Worm (Caenorhabditis elegans) whole organism, L4 larva: ENCODE results near the gene B0348.1.

Source experiments
- F10B5.3 ChIP-seq: sonication (generic microtip); optimal IDR thresholded peaks from 2 replicates; lab custom pipeline; 2016; ENCODE audit warnings: mild to moderate bottlenecking, missing genetic modification characterization, missing compliant biosample characterization
- F26F4.8 ChIP-seq: fragments of 200-800 bp; sonication (Bioruptor generic); conservative IDR thresholded peaks from 2 replicates; pipeline ENCODE4 v1.3.6; 2022; ENCODE audit warnings: missing genetic modification characterization, missing compliant biosample characterization
- T20F7.1 ChIP-seq: fragments of 200-800 bp; sonication (Bioruptor generic); optimal IDR thresholded peaks from 2 replicates; lab custom pipeline; 2018; ENCODE audit warnings: mild to moderate bottlenecking, missing genetic modification characterization, missing compliant biosample characterization
- Y105C5A.15 ChIP-seq: fragments of 200-800 bp; sonication (Bioruptor generic); IDR thresholded peaks from 2 replicates; pipeline ENCODE4 v1.3.6; 2022; ENCODE audit warnings: missing genetic modification characterization, missing compliant biosample characterization
- Y5F2A.4 ChIP-seq: fragments of 200-800 bp; sonication (Bioruptor generic); optimal IDR thresholded peaks from 2 replicates; lab custom pipeline; 2018; ENCODE audit warnings: mild to moderate bottlenecking, missing genetic modification characterization, missing compliant biosample characterization
- aha-1 ChIP-seq: fragments of 150-350 bp; peaks from one replicate; lab custom pipeline; 2014; ENCODE audit warnings: missing biosample characterization, missing genetic modification characterization
- ceh-62 ChIP-seq: sonication (generic microtip); optimal IDR thresholded peaks from 2 replicates; lab custom pipeline; 2017; ENCODE audit warnings: missing biosample characterization, missing genetic modification characterization
- ctbp-1 ChIP-seq: fragments of 200-800 bp; sonication (Bioruptor generic); IDR thresholded peaks from 2 replicates; pipeline ENCODE4 v1.3.6; 2022; ENCODE audit warnings: missing genetic modification reagents, missing genetic modification characterization, missing compliant biosample characterization
- daf-12 ChIP-seq: fragments of 150-350 bp; optimal IDR thresholded peaks from 2 replicates; lab custom pipeline; 2014; ENCODE audit warnings: missing biosample characterization, missing genetic modification reagents, missing genetic modification characterization
- daf-16 ChIP-seq, 3 experiments: sonication (generic microtip); optimal IDR thresholded peaks; 2 replicates each; lab custom pipeline; 2016 to 2017; ENCODE audit warnings: missing genetic modification characterization in 3 of 3, missing genetic modification reagents in 3 of 3, mild to moderate bottlenecking in 2 of 3, missing compliant biosample characterization in 2 of 3, missing biosample characterization in 1 of 3, moderate library complexity in 1 of 3
- daf-19 ChIP-seq: fragments of 200-800 bp; sonication (Bioruptor generic); conservative IDR thresholded peaks from 2 replicates; pipeline ENCODE4 v1.3.6; 2022; ENCODE audit warnings: missing genetic modification characterization, missing compliant biosample characterization
- daf-8 ChIP-seq: fragments of 200-800 bp; sonication (Bioruptor generic); IDR thresholded peaks from 2 replicates; pipeline ENCODE4 v1.3.6; 2022; ENCODE audit warnings: missing genetic modification characterization, missing compliant biosample characterization
- duxl-1 ChIP-seq: sonication (generic microtip); optimal IDR thresholded peaks from 2 replicates; lab custom pipeline; 2016; ENCODE audit warnings: mild to moderate bottlenecking, missing genetic modification characterization, moderate library complexity, missing compliant biosample characterization; ENCODE audit not compliant: poor library complexity
- egl-43 ChIP-seq: fragments of 200-800 bp; sonication (Bioruptor generic); IDR thresholded peaks from 2 replicates; pipeline ENCODE4 v1.3.6; 2022; ENCODE audit warnings: missing genetic modification reagents, missing genetic modification characterization, missing compliant biosample characterization
- hlh-30 ChIP-seq: sonication (generic microtip); optimal IDR thresholded peaks from 2 replicates; lab custom pipeline; 2017; ENCODE audit warnings: antibody characterized with exemption, mild to moderate bottlenecking, missing genetic modification characterization, missing compliant biosample characterization; ENCODE audit not compliant: insufficient read depth
- lin-29 ChIP-seq: fragments of 200-800 bp; sonication (Bioruptor generic); IDR thresholded peaks from 2 replicates; pipeline ENCODE4 v1.3.6; 2022; ENCODE audit warnings: missing genetic modification reagents, missing genetic modification characterization, missing compliant biosample characterization
- lin-38 ChIP-seq: fragments of 200-800 bp; sonication (Bioruptor generic); IDR thresholded peaks from 2 replicates; pipeline ENCODE4 v1.3.6; 2022; ENCODE audit warnings: missing genetic modification reagents, missing genetic modification characterization, missing compliant biosample characterization
- lsy-2 ChIP-seq, 2 experiments: fragments of 150-350 bp in 1 of 2; sonication (generic microtip) in 1 of 2; optimal IDR thresholded peaks; 2 replicates each; lab custom pipeline; 2014 to 2017; ENCODE audit warnings: missing biosample characterization in 2 of 2, missing genetic modification characterization in 2 of 2
- mep-1 ChIP-seq: fragments of 150-350 bp; sonication (generic microtip); optimal IDR thresholded peaks from 3 replicates; lab custom pipeline; 2014; ENCODE audit warnings: missing biosample characterization, missing genetic modification characterization
- mxl-2 ChIP-seq: fragments of 200-800 bp; sonication (Bioruptor generic); conservative IDR thresholded peaks from 2 replicates; pipeline ENCODE4 v1.3.6; 2022; ENCODE audit warnings: missing genetic modification reagents, missing genetic modification characterization, missing compliant biosample characterization
- nhr-10 ChIP-seq: fragments of 150-350 bp; optimal IDR thresholded peaks from 2 replicates; lab custom pipeline; 2014; ENCODE audit warnings: missing biosample characterization, missing genetic modification characterization
- nhr-11 ChIP-seq: fragments of 150-350 bp; optimal IDR thresholded peaks from 2 replicates; lab custom pipeline; 2014; ENCODE audit warnings: missing biosample characterization, missing genetic modification characterization
- nhr-25 ChIP-seq: sonication (generic microtip); optimal IDR thresholded peaks from 2 replicates; lab custom pipeline; 2017; ENCODE audit warnings: missing genetic modification characterization, mild to moderate bottlenecking, missing compliant biosample characterization, antibody characterized with exemption, moderate library complexity, borderline replicate concordance; ENCODE audit not compliant: insufficient read depth
- nhr-28 ChIP-seq: fragments of 150-350 bp; optimal IDR thresholded peaks from 2 replicates; lab custom pipeline; 2014; ENCODE audit warnings: missing biosample characterization, missing genetic modification characterization
- nhr-77 ChIP-seq: fragments of 150-350 bp; optimal IDR thresholded peaks from 2 replicates; lab custom pipeline; 2014; ENCODE audit warnings: missing biosample characterization, missing genetic modification characterization
- pha-4 ChIP-seq, 2 experiments: fragments of 150-350 bp in 1 of 2; fragments of 200-800 bp in 1 of 2; sonication (Bioruptor generic) in 1 of 2; IDR thresholded peaks in 1 of 2; optimal IDR thresholded peaks in 1 of 2; 2 replicates each; pipeline versions ENCODE4 v1.3.6 to Lab custom; 2014 to 2022; ENCODE audit warnings: missing genetic modification characterization in 2 of 2, missing genetic modification reagents in 2 of 2, missing biosample characterization in 1 of 2, missing compliant biosample characterization in 1 of 2
- sdz-12 ChIP-seq: fragments of 200-800 bp; sonication (Bioruptor generic); optimal IDR thresholded peaks from 2 replicates; lab custom pipeline; 2018; ENCODE audit warnings: mild to moderate bottlenecking, missing genetic modification characterization, missing compliant biosample characterization
- set-16 ChIP-seq: fragments of 200-800 bp; sonication (Bioruptor generic); IDR thresholded peaks from 2 replicates; pipeline ENCODE4 v1.3.6; 2022; ENCODE audit warnings: missing genetic modification reagents, missing genetic modification characterization, missing compliant biosample characterization
- skn-1 ChIP-seq: fragments of 150-350 bp; optimal IDR thresholded peaks from 2 replicates; lab custom pipeline; 2014; ENCODE audit warnings: missing biosample characterization, missing genetic modification characterization
- snpc-1.2 ChIP-seq: fragments of 200-800 bp; sonication (Bioruptor generic); IDR thresholded peaks from 2 replicates; pipeline ENCODE4 v1.3.6; 2022; ENCODE audit warnings: missing genetic modification reagents, missing genetic modification characterization, missing compliant biosample characterization
- spr-3 ChIP-seq: fragments of 200-800 bp; sonication (Bioruptor generic); optimal IDR thresholded peaks from 2 replicates; lab custom pipeline; 2018; ENCODE audit warnings: mild to moderate bottlenecking, missing genetic modification characterization, missing compliant biosample characterization
- tag-97 ChIP-seq: fragments of 200-800 bp; sonication (Bioruptor generic); IDR thresholded peaks from 2 replicates; pipeline ENCODE4 v1.3.6; 2022; ENCODE audit warnings: missing genetic modification characterization, missing compliant biosample characterization
- unc-130 ChIP-seq: sonication (generic microtip); optimal IDR thresholded peaks from 2 replicates; lab custom pipeline; 2016; ENCODE audit warnings: missing genetic modification reagents, missing genetic modification characterization, missing compliant biosample characterization
- unc-62 ChIP-seq, 3 experiments: fragments of 150-350 bp in 1 of 3; sonication (generic microtip); optimal IDR thresholded peaks in 2 of 3; peaks in 1 of 3; 1 replicate in 1 of 3; 2 replicates in 2 of 3; lab custom pipeline; 2014 to 2017; ENCODE audit warnings: missing biosample characterization in 3 of 3, missing genetic modification characterization in 3 of 3, missing genetic modification reagents in 3 of 3, missing genotype in 1 of 3
- zip-11 ChIP-seq: fragments of 200-800 bp; sonication (Bioruptor generic); IDR thresholded peaks from 2 replicates; pipeline ENCODE4 v1.3.6; 2022; ENCODE audit warnings: missing genetic modification characterization, missing compliant biosample characterization
- zip-2 ChIP-seq: fragments of 150-350 bp; optimal IDR thresholded peaks from 2 replicates; lab custom pipeline; 2014; ENCODE audit warnings: missing biosample characterization, missing genetic modification characterization

B0348.1 gene

DNA sequence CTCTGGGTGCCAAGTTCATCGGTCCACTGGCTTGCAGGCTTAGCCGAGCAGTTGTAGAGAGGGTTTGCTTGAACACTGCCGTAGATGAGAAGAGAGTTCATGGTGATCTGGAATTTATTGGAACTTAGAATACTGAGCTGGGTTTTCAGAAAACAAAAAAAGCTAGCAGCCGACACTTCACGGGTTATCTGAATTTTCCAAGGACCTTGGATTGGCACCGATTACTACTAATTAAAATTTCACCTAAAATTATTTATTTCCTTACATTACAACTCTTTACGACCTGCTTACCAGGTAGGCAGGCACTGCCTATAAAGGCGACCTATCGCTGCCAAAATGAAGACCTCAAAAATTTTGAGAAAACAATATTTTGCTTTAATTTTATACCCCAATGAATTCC, 7.2 kb downstream of the B0348.1 start, which contains the start of gene srt-52:
Gene srt-52 (minus strand): TSS at position 101 of the 400 bp plus-strand sequence.
- TF ChIP-seq zip-11 (GFP tag; lab: Robert Waterston, UW), result no peak
- TF ChIP-seq nhr-11, result no peak
- no peak for TF ChIP-seq unc-62 (GFP tag; optimal IDR thresholded peaks at IDR 0.05 in 1 of 2; lab: Kevin White, UChicago)
- no peak for TF ChIP-seq unc-62 (tag; optimal IDR thresholded peaks at IDR 0.05; lab: Kevin White, UChicago)
- TF ChIP-seq ceh-62 (tag; lab: Kevin White, UChicago), result no peak

DNA sequence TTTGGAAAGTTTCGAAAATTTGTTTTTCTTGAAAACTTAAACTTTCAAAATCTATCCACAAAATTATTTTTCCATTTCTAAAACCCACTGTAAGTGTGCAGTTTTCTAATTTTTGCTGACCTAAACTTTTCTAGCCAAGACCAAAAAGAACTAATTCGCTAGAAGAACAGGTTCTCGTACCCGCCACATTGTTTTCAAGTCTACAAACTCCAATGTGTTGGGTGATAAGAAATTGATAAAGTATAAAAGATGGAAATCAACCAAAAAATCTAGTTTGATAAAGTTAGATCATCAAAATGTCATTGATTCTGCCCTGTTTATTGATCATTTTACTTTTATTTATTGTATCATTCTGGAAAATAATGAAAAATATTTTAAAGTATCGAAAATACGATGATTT, 10.2 kb downstream of the B0348.1 start, which contains the start of gene cyp-29A3:
Gene cyp-29A3 (plus strand): TSS at position 269 of the 400 bp plus-strand sequence.
- TF ChIP-seq sdz-12 (no peak), nhr-28 (tag; lab: Kevin White, UChicago) (peak; percentile 94), daf-16 (GFP tag; optimal IDR thresholded peaks at IDR 0.05; lab: Kevin White, UChicago) (no peak), daf-16 (tag; optimal IDR thresholded peaks at IDR 0.05; lab: Kevin White, UChicago) (peak; percentile 48), nhr-77 (no peak)

DNA sequence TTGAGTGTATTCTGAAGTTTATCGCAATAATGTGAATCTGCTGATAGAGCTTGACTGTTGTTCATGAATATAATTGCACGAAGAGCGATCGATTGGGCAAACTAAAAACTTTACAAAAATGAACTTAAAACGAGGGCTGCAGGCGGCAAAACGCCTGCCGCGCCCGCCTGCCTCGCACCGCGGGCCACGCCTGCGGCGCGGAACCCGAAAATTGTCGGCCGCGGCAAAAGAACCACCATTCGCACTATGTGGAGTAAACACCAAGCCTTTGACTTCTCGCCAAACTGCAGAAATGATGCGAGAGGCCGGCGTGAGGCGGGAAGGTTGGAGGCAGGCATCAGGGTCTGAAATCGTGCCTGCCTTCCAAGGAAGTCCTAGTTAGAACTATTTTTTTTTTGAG, 15.2 kb downstream of the B0348.1 start:
- TF ChIP-seq snpc-1.2 (GFP tag; lab: Robert Waterston, UW) (0 out of 2 replicates have a peak, but pooled peaks have one; percentile 46), Y5F2A.4 (GFP tag; lab: Kevin White, UChicago) (no peak), spr-3 (no peak), zip-2 (no peak), lsy-2 (tag; optimal IDR thresholded peaks at IDR 0.05; lab: Kevin White, UChicago) (no peak), duxl-1 (tag; lab: Kevin White, UChicago) (no peak), unc-130 (no peak), F10B5.3 (tag; lab: Kevin White, UChicago) (no peak), pha-4 (GFP tag; IDR thresholded peaks at IDR 0.05; lab: Robert Waterston, UW) (0 out of 2 replicates have a peak, but pooled peaks have one; percentile 6), pha-4 (tag; optimal IDR thresholded peaks at IDR 0.05; lab: Kevin White, UChicago) (no peak), hlh-30 (tag; lab: Kevin White, UChicago) (no peak), T20F7.1 (GFP tag; lab: Kevin White, UChicago) (no peak), ctbp-1 (GFP tag; lab: Robert Waterston, UW) (no peak), Y105C5A.15 (GFP tag; lab: Robert Waterston, UW) (no peak), F26F4.8 (GFP tag; lab: Robert Waterston, UW) (0 out of 2 replicates have a peak, but pooled peaks have one; percentile 45), daf-19 (GFP tag; lab: Robert Waterston, UW) (no peak), daf-8 (GFP tag; lab: Robert Waterston, UW) (no peak), lin-29 (GFP tag; lab: Robert Waterston, UW) (0 out of 2 replicates have a peak, but pooled peaks have one; percentile 18), mxl-2 (no peak), aha-1 (tag; lab: Kevin White, UChicago) (peak; percentile 25), mep-1 (no peak), nhr-10 (tag; lab: Kevin White, UChicago) (no peak), set-16 (peak; percentile 92), egl-43 (GFP tag; lab: Robert Waterston, UW) (peak; percentile 70)
- TF ChIP-seq, all 104 proteins: peak for 7

DNA sequence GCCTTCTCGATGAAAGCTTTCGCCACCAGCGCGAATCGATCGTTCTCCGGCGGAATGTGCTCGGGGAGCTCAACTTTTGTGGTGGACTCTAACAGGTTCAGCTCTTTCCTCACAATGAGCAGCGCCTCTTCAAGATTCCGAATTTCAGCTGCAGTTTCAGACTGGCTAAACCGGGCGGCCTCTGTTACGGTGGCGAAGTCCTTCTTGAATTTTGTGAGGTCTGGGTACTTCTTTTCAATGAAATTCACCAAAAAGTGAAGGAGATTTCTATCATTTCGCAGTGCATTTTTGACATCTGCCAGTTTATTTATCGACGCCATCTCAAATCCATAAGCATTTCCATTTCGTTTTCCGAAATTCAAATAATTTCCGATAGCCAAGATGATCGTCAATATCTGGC, 17.8 kb downstream of the B0348.1 start:
- TF ChIP-seq F10B5.3 (tag; lab: Kevin White, UChicago) (no peak), lsy-2 (tag; optimal IDR thresholded peaks at IDR 0.05; lab: Kevin White, UChicago) (no peak), unc-62 (GFP tag; optimal IDR thresholded peaks at IDR 0.05 in 1 of 2; lab: Kevin White, UChicago) (peak in 1 of 2 experiments; percentile 95), unc-62 (tag; optimal IDR thresholded peaks at IDR 0.05; lab: Kevin White, UChicago) (no peak), F26F4.8 (GFP tag; lab: Robert Waterston, UW) (no peak)

DNA sequence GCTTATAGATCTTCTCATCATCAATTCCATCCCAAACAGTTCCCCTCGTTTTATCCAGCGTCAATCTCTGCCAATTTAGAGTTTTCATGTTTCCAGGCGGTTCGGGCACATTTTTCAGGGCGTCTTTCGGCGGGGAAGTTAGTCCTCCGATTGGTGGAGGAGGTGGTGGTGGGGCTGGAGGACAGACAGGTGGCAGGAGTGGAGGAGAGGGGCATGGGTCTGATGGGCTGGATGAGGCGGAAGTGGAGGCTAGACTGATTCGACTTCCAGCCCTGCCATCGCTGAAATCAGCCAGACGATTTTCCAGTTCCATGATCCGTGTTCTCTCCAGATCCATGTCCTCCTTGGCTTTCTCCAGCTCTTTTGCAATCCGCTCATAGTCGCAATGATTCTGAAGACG, 19.4 kb downstream of the B0348.1 start:
- TF ChIP-seq unc-62 (GFP tag; optimal IDR thresholded peaks at IDR 0.05 in 1 of 2; lab: Kevin White, UChicago) (peak in 1 of 2 experiments; percentile 12), unc-62 (tag; optimal IDR thresholded peaks at IDR 0.05; lab: Kevin White, UChicago) (no peak), nhr-28 (tag; lab: Kevin White, UChicago) (no peak), set-16 (peak; percentile 85), tag-97 (no peak), lin-38 (GFP tag; lab: Robert Waterston, UW) (no peak), skn-1 (tag; lab: Kevin White, UChicago) (no peak), aha-1 (tag; lab: Kevin White, UChicago) (peak; percentile 42), daf-12 (tag; lab: Kevin White, UChicago) (no peak), nhr-25 (tag; lab: Kevin White, UChicago) (no peak)
